Worm (Caenorhabditis elegans) whole organism, L3 larva: ENCODE data around the gene micu-1.

Experiments used
- ceh-82 ChIP-seq: fragments of 150-350 bp; optimal IDR thresholded peaks from 2 replicates; lab custom pipeline; 2014; ENCODE audit warnings: missing biosample characterization, missing genetic modification characterization
- egl-27 ChIP-seq: sonication (generic microtip); optimal IDR thresholded peaks from 4 replicates; lab custom pipeline; 2017; ENCODE audit warnings: missing biosample characterization, missing genetic modification reagents, missing genetic modification characterization
- elt-1 ChIP-seq: fragments of 150-350 bp; optimal IDR thresholded peaks from 2 replicates; lab custom pipeline; 2014; ENCODE audit warnings: missing biosample characterization, missing genetic modification characterization
- elt-3 ChIP-seq, 3 experiments: fragments of 150-350 bp in 1 of 3; sonication (generic microtip) in 2 of 3; optimal IDR thresholded peaks; 2 replicates in 2 of 3; 4 replicates in 1 of 3; lab custom pipeline; 2014 to 2017; ENCODE audit warnings: missing biosample characterization in 3 of 3, missing genetic modification characterization in 3 of 3
- lin-39 ChIP-seq: fragments of 150-350 bp; optimal IDR thresholded peaks from 2 replicates; lab custom pipeline; 2018; ENCODE audit warnings: missing biosample characterization, missing genetic modification reagents, missing genetic modification characterization
- nhr-237 ChIP-seq: fragments of 150-350 bp; optimal IDR thresholded peaks from 2 replicates; lab custom pipeline; 2014; ENCODE audit warnings: missing biosample characterization, missing genetic modification characterization
- nhr-67 ChIP-seq: fragments of 150-350 bp; optimal IDR thresholded peaks from 2 replicates; lab custom pipeline; 2014; ENCODE audit warnings: missing biosample characterization, missing genetic modification characterization
- sea-2 ChIP-seq: fragments of 150-350 bp; sonication (generic microtip); optimal IDR thresholded peaks from 4 replicates; lab custom pipeline; 2014; ENCODE audit warnings: missing biosample characterization, missing genetic modification reagents, missing genetic modification characterization
- skn-1 ChIP-seq: fragments of 150-350 bp; optimal IDR thresholded peaks from 2 replicates; lab custom pipeline; 2014; ENCODE audit warnings: missing biosample characterization, missing genetic modification characterization
- snpc-4 ChIP-seq: fragments of 150-350 bp; optimal IDR thresholded peaks from 2 replicates; lab custom pipeline; 2014; ENCODE audit warnings: missing biosample characterization, missing genetic modification characterization
- unc-62 ChIP-seq: fragments of 150-350 bp; sonication (generic microtip); optimal IDR thresholded peaks from 4 replicates; lab custom pipeline; 2014; ENCODE audit warnings: missing biosample characterization, missing genetic modification reagents, missing genetic modification characterization
- ztf-11 ChIP-seq: fragments of 150-350 bp; optimal IDR thresholded peaks from 2 replicates; lab custom pipeline; 2014; ENCODE audit warnings: missing biosample characterization, missing genetic modification characterization

DNA sequence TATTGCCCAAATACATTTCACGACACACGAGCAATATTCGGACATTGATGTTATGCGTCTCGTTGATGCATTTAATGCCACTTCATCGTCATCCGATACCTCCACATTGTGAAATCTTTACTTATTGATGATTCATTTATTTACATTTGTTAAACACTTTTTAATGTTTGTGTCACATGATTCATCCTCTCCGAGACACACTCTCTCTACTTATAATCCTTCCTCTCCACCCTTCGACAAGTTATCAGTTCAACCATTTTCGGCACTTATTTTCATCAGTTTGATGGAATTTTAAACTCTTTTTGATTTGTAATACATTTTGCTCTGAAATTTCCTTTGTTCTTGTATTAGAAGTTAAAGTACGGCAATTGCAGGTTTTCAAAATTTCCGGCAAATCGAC is 48.4 kb downstream of the micu-1 start:
- no peak for TF ChIP-seq ztf-11 (tag; lab: Kevin White, UChicago)
- TF ChIP-seq unc-62: no peak
- no peak for TF ChIP-seq elt-1 (tag; lab: Kevin White, UChicago)
- TF ChIP-seq skn-1 (tag; lab: Kevin White, UChicago): no peak
- TF ChIP-seq ceh-82 (tag; lab: Kevin White, UChicago): no peak
- no peak for TF ChIP-seq sea-2 (GFP tag; lab: Kevin White, UChicago)
- no peak for TF ChIP-seq nhr-237
- no peak for TF ChIP-seq snpc-4
- no peak for TF ChIP-seq nhr-67 (tag; lab: Kevin White, UChicago)
- no peak for TF ChIP-seq lin-39 (tag; lab: Kevin White, UChicago)
- TF ChIP-seq egl-27 (tag; lab: Kevin White, UChicago): no peak
- TF ChIP-seq elt-3 (tag; optimal IDR thresholded peaks at IDR 0.05; lab: Kevin White, UChicago): no peak
